Fruit fly (Drosophila melanogaster): ENCODE measurements around the gene Dap160.

Dap160 gene

dm6 chr2L:21102399-21103108 is 39.6 kb downstream of the Dap160 start, which contains the start of gene CG9257:
CG9257 (plus strand) TSS chr2L:21102743.
- no peak for TF ChIP-seq noc (tag; optimal IDR thresholded peaks at IDR 0.05)

dm6 chr2L:21097850-21098249 is 44.3 kb downstream of the Dap160 start:
- no peak for TF ChIP-seq noc (tag; optimal IDR thresholded peaks at IDR 0.05)

- no peak for TF ChIP-seq noc (tag; optimal IDR thresholded peaks at IDR 0.05)
These were observed 45.6 kb downstream of the Dap160 start, which contains the start of gene CG34136 for dm6 chr2L:21096448-21096994. CG34136 (plus strand) TSS chr2L:21096922.

dm6 chr2L:21090958-21091357 is 51.2 kb downstream of the Dap160 start, which contains the start of gene CG14397:
CG14397 (plus strand) TSS chr2L:21091227.
- no peak for TF ChIP-seq noc (tag; optimal IDR thresholded peaks at IDR 0.05)

dm6 chr2L:21089075-21089474 is 53.1 kb downstream of the Dap160 start, which contains the start of gene CG9259:
CG9259 (plus strand) TSS chr2L:21089375.
- no peak for TF ChIP-seq noc (tag; optimal IDR thresholded peaks at IDR 0.05)

- no peak for TF ChIP-seq noc (tag; optimal IDR thresholded peaks at IDR 0.05)
These were observed 53.5 kb downstream of the Dap160 start, which contains the start of gene ppk13 for dm6 chr2L:21088651-21089050. ppk13 (minus strand) TSS chr2L:21088751.

dm6 chr2L:21086406-21086805 is 55.7 kb downstream of the Dap160 start, which contains the start of gene CG33509:
CG33509 (minus strand) TSS chr2L:21086506.
- TF ChIP-seq noc (tag; optimal IDR thresholded peaks at IDR 0.05): no peak
